Fruit fly (Drosophila melanogaster) whole organism, embryonic: ENCODE data around the gene cu.

Source experiments
- Asciz ChIP-seq: fragments of 200-800 bp; sonication (Bioruptor generic); optimal IDR thresholded peaks from 2 replicates; lab custom pipeline; 2017; ENCODE audit warnings: missing biosample characterization, mild to moderate bottlenecking, missing genetic modification characterization, missing genetic modification reagents
- BEAF-32 ChIP-seq: fragments of 200-800 bp; sonication (Bioruptor generic); optimal IDR thresholded peaks from 3 replicates; lab custom pipeline; 2017; ENCODE audit warnings: missing biosample characterization, missing genetic modification characterization, mild to moderate bottlenecking, moderate library complexity, missing genetic modification reagents
- BtbVII ChIP-seq: fragments of 200-800 bp; sonication (Bioruptor generic); optimal IDR thresholded peaks from 3 replicates; lab custom pipeline; 2017; ENCODE audit warnings: missing biosample characterization, mild to moderate bottlenecking, missing genetic modification characterization
- CG10274 ChIP-seq: fragments of 200-800 bp; sonication (Bioruptor generic); optimal IDR thresholded peaks from 3 replicates; lab custom pipeline; 2017; ENCODE audit warnings: missing biosample characterization, mild to moderate bottlenecking, missing genetic modification characterization
- CG11093 ChIP-seq: fragments of 200-800 bp; sonication (Bioruptor generic); IDR thresholded peaks from 3 replicates; pipeline ENCODE4 v1.3.6; 2022; ENCODE audit warnings: missing biosample characterization, missing genetic modification characterization
- CG13296 ChIP-seq: fragments of 200-800 bp; sonication (Bioruptor generic); optimal IDR thresholded peaks from 3 replicates; lab custom pipeline; 2018; ENCODE audit warnings: missing biosample characterization, mild to moderate bottlenecking, missing genetic modification characterization
- CG15269 ChIP-seq: fragments of 200-800 bp; sonication (Bioruptor generic); optimal IDR thresholded peaks from 2 replicates; lab custom pipeline; 2018; ENCODE audit warnings: missing biosample characterization, mild to moderate bottlenecking, missing genetic modification characterization, moderate library complexity
- CG1529 ChIP-seq: fragments of 200-800 bp; sonication (Bioruptor generic); optimal IDR thresholded peaks from 3 replicates; lab custom pipeline; 2018; ENCODE audit warnings: missing biosample characterization, missing genetic modification characterization
- CG17802 ChIP-seq: fragments of 200-800 bp; sonication (Bioruptor generic); optimal IDR thresholded peaks from 2 replicates; lab custom pipeline; 2018; ENCODE audit warnings: missing biosample characterization, mild to moderate bottlenecking, missing genetic modification characterization, moderate library complexity
- CG17829 ChIP-seq: fragments of 200-800 bp; optimal IDR thresholded peaks from 2 replicates; lab custom pipeline; 2019; ENCODE audit warnings: missing biosample characterization, mild to moderate bottlenecking, missing genetic modification characterization, moderate library complexity
- CG18476 ChIP-seq: fragments of 200-800 bp; sonication (Bioruptor generic); optimal IDR thresholded peaks from 2 replicates; lab custom pipeline; 2016; ENCODE audit warnings: missing biosample characterization, mild to moderate bottlenecking, missing genetic modification characterization
- CG31224 ChIP-seq: fragments of 200-800 bp; sonication (Bioruptor generic); IDR thresholded peaks from 2 replicates; pipeline ENCODE4 v1.3.6; 2022; ENCODE audit warnings: missing biosample characterization, missing genetic modification characterization
- CG32532 ChIP-seq: fragments of 200-800 bp; sonication (Bioruptor generic); IDR thresholded peaks from 2 replicates; pipeline ENCODE4 v1.3.6; 2022; ENCODE audit warnings: missing biosample characterization, missing genetic modification characterization
- CG34376 ChIP-seq: fragments of 200-800 bp; sonication (Bioruptor generic); optimal IDR thresholded peaks from 2 replicates; lab custom pipeline; 2018; ENCODE audit warnings: missing biosample characterization, mild to moderate bottlenecking, missing genetic modification characterization
- CG3847 ChIP-seq: fragments of 200-800 bp; sonication (Bioruptor generic); IDR thresholded peaks from 2 replicates; pipeline ENCODE4 v1.3.6; 2022; ENCODE audit warnings: missing biosample characterization, missing genetic modification characterization
- CG42726 ChIP-seq: fragments of 200-800 bp; sonication (Bioruptor generic); IDR thresholded peaks from 2 replicates; pipeline ENCODE4 v1.3.6; 2022; ENCODE audit warnings: missing biosample characterization, missing genetic modification characterization; ENCODE audit not compliant: partially characterized antibody
- CG7745 ChIP-seq: fragments of 200-800 bp; sonication (Bioruptor generic); optimal IDR thresholded peaks from 2 replicates; lab custom pipeline; 2018; ENCODE audit warnings: missing biosample characterization, mild to moderate bottlenecking, missing genetic modification characterization, moderate library complexity
- Drgx ChIP-seq: fragments of 200-800 bp; sonication (Bioruptor generic); IDR thresholded peaks from 2 replicates; pipeline ENCODE4 v1.3.6; 2022; ENCODE audit warnings: missing biosample characterization, missing genetic modification characterization
- E2f1 ChIP-seq: fragments of 200-800 bp; sonication (Bioruptor generic); IDR thresholded peaks from 2 replicates; pipeline ENCODE4 v1.3.6; 2022; ENCODE audit warnings: missing biosample characterization, missing genetic modification characterization
- Ets65A ChIP-seq: fragments of 200-800 bp; sonication (Bioruptor generic); peaks from one replicate; lab custom pipeline; 2016; ENCODE audit warnings: missing biosample characterization, missing genetic modification characterization
- Ets97D ChIP-seq: fragments of 200-800 bp; sonication (Bioruptor generic); optimal IDR thresholded peaks from 3 replicates; lab custom pipeline; 2016; ENCODE audit warnings: missing biosample characterization, missing genetic modification characterization
- Fer3 ChIP-seq: fragments of 200-800 bp; sonication (Bioruptor generic); optimal IDR thresholded peaks from 2 replicates; lab custom pipeline; 2018; ENCODE audit warnings: missing biosample characterization, mild to moderate bottlenecking, missing genetic modification characterization, moderate library complexity
- HHEX ChIP-seq: fragments of 200-800 bp; sonication (Bioruptor generic); optimal IDR thresholded peaks from 3 replicates; lab custom pipeline; 2017; ENCODE audit warnings: missing biosample characterization, mild to moderate bottlenecking, missing genetic modification characterization, missing genetic modification reagents
- Jarid2 ChIP-seq: fragments of 200-800 bp; sonication (Bioruptor generic); optimal IDR thresholded peaks from 3 replicates; lab custom pipeline; 2017; ENCODE audit warnings: mild to moderate bottlenecking, missing biosample characterization, missing genetic modification reagents, missing genetic modification characterization
- Nf-YB ChIP-seq: fragments of 200-800 bp; sonication (Bioruptor generic); optimal IDR thresholded peaks from 3 replicates; lab custom pipeline; 2019; ENCODE audit warnings: missing biosample characterization, mild to moderate bottlenecking, missing genetic modification characterization, moderate library complexity
- Side ChIP-seq: fragments of 200-800 bp; sonication (Bioruptor generic); optimal IDR thresholded peaks from 2 replicates; lab custom pipeline; 2016; ENCODE audit warnings: missing biosample characterization, missing genetic modification characterization
- caup ChIP-seq: fragments of 200-800 bp; sonication (Bioruptor generic); optimal IDR thresholded peaks from 3 replicates; lab custom pipeline; 2017; ENCODE audit warnings: missing biosample characterization, mild to moderate bottlenecking, missing genetic modification characterization, moderate library complexity; ENCODE audit not compliant: severe bottlenecking
- esg ChIP-seq: fragments of 200-800 bp; sonication (Bioruptor generic); conservative IDR thresholded peaks from 2 replicates; pipeline ENCODE4 v1.3.6; 2022; ENCODE audit warnings: missing biosample characterization, missing genetic modification characterization
- exex ChIP-seq: fragments of 200-800 bp; sonication (Bioruptor generic); optimal IDR thresholded peaks from 4 replicates; lab custom pipeline; 2018; ENCODE audit warnings: missing biosample characterization, mild to moderate bottlenecking, missing genetic modification characterization, moderate library complexity
- fd3F ChIP-seq: fragments of 200-800 bp; sonication (Bioruptor generic); optimal IDR thresholded peaks from 2 replicates; lab custom pipeline; 2018; ENCODE audit warnings: missing biosample characterization, mild to moderate bottlenecking, missing genetic modification characterization, moderate library complexity
- lola ChIP-seq, 3 experiments: fragments of >200 bp in 2 of 3; fragments of 200-800 bp in 1 of 3; sonication (Bioruptor generic) in 1 of 3; optimal IDR thresholded peaks; 2 replicates each; lab custom pipeline; 2017 to 2019; ENCODE audit warnings: missing biosample characterization in 3 of 3, missing genetic modification characterization in 3 of 3, mild to moderate bottlenecking in 1 of 3, moderate library complexity in 1 of 3
- mam ChIP-seq: fragments of 200-800 bp; sonication (Bioruptor generic); optimal IDR thresholded peaks from 3 replicates; lab custom pipeline; 2016; ENCODE audit warnings: missing biosample characterization, missing genetic modification characterization
- sens ChIP-seq: fragments of 200-800 bp; sonication (Bioruptor generic); peaks from one replicate; lab custom pipeline; 2016; ENCODE audit warnings: missing biosample characterization, missing genetic modification characterization
- tio ChIP-seq: fragments of 200-800 bp; sonication (Bioruptor generic); optimal IDR thresholded peaks from 2 replicates; lab custom pipeline; 2017; ENCODE audit warnings: missing biosample characterization, missing genetic modification characterization, inconsistent platforms
- wek ChIP-seq: fragments of 200-800 bp; sonication (Bioruptor generic); optimal IDR thresholded peaks from 3 replicates; lab custom pipeline; 2018; ENCODE audit warnings: missing biosample characterization, mild to moderate bottlenecking, missing genetic modification characterization, moderate library complexity

cu gene

dm6 chr3R:11156858-11157257, 40.5 kb upstream of the cu start, which contains the start of gene Ugt302C1 (continued):
- TF ChIP-seq E2f1 (no peak), CG31224 (GFP tag; lab: Robert Waterston, UW) (no peak), HHEX (no peak), Jarid2 (peak; percentile 92), BtbVII (GFP tag; lab: Kevin White, UChicago) (peak; percentile 34), Fer3 (tag; lab: Kevin White, UChicago) (no peak), CG11093 (GFP tag; lab: Robert Waterston, UW) (no peak), Drgx (GFP tag; lab: Robert Waterston, UW) (no peak), wek (no peak), CG18476 (GFP tag; lab: Kevin White, UChicago) (no peak), BEAF-32 (no peak), esg (no peak), Ets97D (GFP tag; lab: Kevin White, UChicago) (no peak), CG15269 (peak; percentile 8), CG17802 (tag; lab: Kevin White, UChicago) (no peak), tio (no peak), CG42726 (GFP tag; lab: Robert Waterston, UW) (0 out of 2 replicates have a peak, but pooled peaks have one; percentile 11), Asciz (GFP tag; lab: Kevin White, UChicago) (no peak), CG7745 (tag; lab: Kevin White, UChicago) (no peak), sens (peak; percentile 49), CG13296 (GFP tag; lab: Kevin White, UChicago) (no peak), mam (GFP tag; lab: Kevin White, UChicago) (no peak), CG17829 (tag; lab: Kevin White, UChicago) (no peak), caup (GFP tag; lab: Kevin White, UChicago) (peak; percentile 35), CG32532 (GFP tag; lab: Robert Waterston, UW) (peak; percentile 57; the same call in 1 of the 2 replicates), CG3847 (GFP tag; lab: Robert Waterston, UW) (no peak), fd3F (GFP tag; lab: Kevin White, UChicago) (no peak), CG1529 (GFP tag; lab: Kevin White, UChicago) (no peak)

dm6 chr3R:11160907-11161306, 36.5 kb upstream of the cu start, which contains the start of gene CG4757:
TSS of gene CG4757 (plus strand) at chr3R:11161207.
- no peak for TF ChIP-seq Nf-YB (GFP tag; lab: Kevin White, UChicago)
- no peak for TF ChIP-seq lola (GFP tag; optimal IDR thresholded peaks at IDR 0.05; lab: Kevin White, UChicago)
- TF ChIP-seq, all 482 proteins: peak for 0

- TF ChIP-seq Side (GFP tag; lab: Kevin White, UChicago), result no peak
- TF ChIP-seq exex (tag; lab: Kevin White, UChicago), result peak; percentile 52
Observed at dm6 chr3R:11165974-11166373, 31.4 kb upstream of the cu start, which contains the start of gene Ugt35E1. TSS of gene Ugt35E1 (minus strand) at chr3R:11166074.

- peak; percentile 39 for TF ChIP-seq CG34376 (GFP tag; lab: Kevin White, UChicago)
- peak; percentile 91 for TF ChIP-seq exex (tag; lab: Kevin White, UChicago)
- peak; percentile 34 for TF ChIP-seq Ets65A (GFP tag; lab: Kevin White, UChicago)
- TF ChIP-seq CG10274 (GFP tag; lab: Kevin White, UChicago), result no peak
Observed at dm6 chr3R:11167931-11168465, 29.4 kb upstream of the cu start, which contains the start of gene Ugt35E2. TSS of gene Ugt35E2 (minus strand) at chr3R:11167981.
